Worm (Caenorhabditis elegans) whole organism, midembryonic: Measurements from ENCODE around the gene Y69A2AR.31.

Source experiments
- flt-1 ChIP-seq: fragments of 200-800 bp; sonication (Bioruptor generic); IDR thresholded peaks from 2 replicates; pipeline ENCODE4 v1.3.6; 2022; ENCODE audit warnings: missing genetic modification characterization, missing compliant biosample characterization
- klf-2 ChIP-seq: fragments of 200-800 bp; sonication (Bioruptor generic); conservative IDR thresholded peaks from 2 replicates; pipeline ENCODE4 v1.3.6; 2022; ENCODE audit warnings: missing genetic modification reagents, missing genetic modification characterization, missing compliant biosample characterization

DNA sequence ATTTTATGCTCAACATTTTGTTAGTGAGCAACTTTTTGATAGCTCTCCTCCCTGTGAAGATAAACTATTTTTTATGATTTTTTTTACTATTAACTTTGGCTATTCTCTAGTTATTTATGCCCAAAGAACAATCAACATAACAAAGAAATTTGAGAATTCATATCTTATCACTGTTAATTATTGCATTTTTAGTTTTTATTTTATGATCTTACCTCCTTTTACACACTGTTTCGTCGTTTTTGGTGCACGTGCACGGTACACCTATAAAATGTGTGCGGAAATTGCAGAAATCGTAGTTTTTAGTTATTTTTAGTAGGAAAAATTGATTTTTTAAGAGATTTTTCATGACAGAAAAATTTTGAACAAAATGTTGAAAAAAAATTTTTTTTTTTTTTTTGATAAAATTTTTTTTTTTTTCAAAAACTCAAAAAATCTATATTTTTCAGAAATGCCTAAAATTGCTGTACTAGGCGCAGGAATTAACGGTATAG, 50.0 kb downstream of the Y69A2AR.31 start, which contains the start of gene daao-1:
- TF ChIP-seq klf-2 (GFP tag; lab: Robert Waterston, UW), result no peak
- TF ChIP-seq flt-1 (GFP tag; lab: Robert Waterston, UW), result no peak
